Fruit fly (Drosophila melanogaster) whole organism, pupa: Measurements from ENCODE around the gene CG31871.

Experiments used
- CG10348 ChIP-seq: fragments of 200-800 bp; sonication (Bioruptor generic); IDR thresholded peaks from 2 replicates; pipeline ENCODE4 v1.3.6; 2022; ENCODE audit warnings: missing biosample characterization, missing genetic modification characterization
- CG12605 ChIP-seq: fragments of 200-800 bp; sonication (Bioruptor generic); IDR thresholded peaks from 2 replicates; pipeline ENCODE4 v1.3.6; 2022; ENCODE audit warnings: missing biosample characterization, missing genetic modification characterization
- CG13204 ChIP-seq: fragments of 200-800 bp; sonication (Bioruptor generic); optimal IDR thresholded peaks from 2 replicates; lab custom pipeline; 2018; ENCODE audit warnings: missing biosample characterization, mild to moderate bottlenecking, missing genetic modification characterization, moderate library complexity
- CG14655 ChIP-seq: fragments of 200-800 bp; sonication (Bioruptor generic); optimal IDR thresholded peaks from 3 replicates; lab custom pipeline; 2017; ENCODE audit warnings: mild to moderate bottlenecking, missing biosample characterization, missing genetic modification reagents, missing genetic modification characterization
- CG15710 ChIP-seq: fragments of 200-800 bp; sonication (Bioruptor generic); optimal IDR thresholded peaks from 2 replicates; lab custom pipeline; 2018; ENCODE audit warnings: missing biosample characterization, mild to moderate bottlenecking, missing genetic modification characterization, moderate library complexity
- CG17806 ChIP-seq: fragments of 200-800 bp; sonication (Bioruptor generic); optimal IDR thresholded peaks from 2 replicates; lab custom pipeline; 2018; ENCODE audit warnings: missing biosample characterization, mild to moderate bottlenecking, missing genetic modification characterization, moderate library complexity
- CG32121 ChIP-seq: fragments of 200-800 bp; sonication (Bioruptor generic); IDR thresholded peaks from 2 replicates; pipeline ENCODE4 v1.3.6; 2022; ENCODE audit warnings: missing biosample characterization, missing genetic modification characterization
- CG34367 ChIP-seq: fragments of 200-800 bp; sonication (Bioruptor generic); optimal IDR thresholded peaks from 2 replicates; lab custom pipeline; 2018; ENCODE audit warnings: missing biosample characterization, mild to moderate bottlenecking, missing genetic modification characterization
- CG4496 ChIP-seq: fragments of 200-800 bp; sonication (Bioruptor generic); IDR thresholded peaks from 3 replicates; pipeline ENCODE4 v1.3.6; 2022; ENCODE audit warnings: missing biosample characterization, missing genetic modification characterization
- CG8159 ChIP-seq: fragments of 200-800 bp; sonication (Bioruptor generic); optimal IDR thresholded peaks from 3 replicates; lab custom pipeline; 2018; ENCODE audit warnings: missing biosample characterization, mild to moderate bottlenecking, missing genetic modification characterization, moderate library complexity
- CG8301 ChIP-seq: fragments of 200-800 bp; sonication (Bioruptor generic); optimal IDR thresholded peaks from 2 replicates; lab custom pipeline; 2018; ENCODE audit warnings: missing biosample characterization, mild to moderate bottlenecking, missing genetic modification characterization
- CG9948 ChIP-seq: fragments of 200-800 bp; sonication (Bioruptor generic); optimal IDR thresholded peaks from 2 replicates; lab custom pipeline; 2018; ENCODE audit warnings: missing biosample characterization, mild to moderate bottlenecking, missing genetic modification characterization, moderate library complexity
- D1 ChIP-seq: fragments of 200-800 bp; sonication (Bioruptor generic); optimal IDR thresholded peaks from 2 replicates; lab custom pipeline; 2018; ENCODE audit warnings: missing biosample characterization, mild to moderate bottlenecking, missing genetic modification characterization, moderate library complexity
- EcR ChIP-seq: fragments of 200-800 bp; sonication (Bioruptor generic); optimal IDR thresholded peaks from 3 replicates; lab custom pipeline; 2019; ENCODE audit warnings: missing biosample characterization, missing genetic modification characterization, mild to moderate bottlenecking, moderate library complexity, missing genetic modification reagents
- Ets98B ChIP-seq: fragments of 200-800 bp; sonication (Bioruptor generic); IDR thresholded peaks from 2 replicates; pipeline ENCODE4 v1.3.6; 2022; ENCODE audit warnings: missing biosample characterization, missing genetic modification characterization
- Pif1A ChIP-seq: fragments of 200-800 bp; sonication (Bioruptor generic); optimal IDR thresholded peaks from 3 replicates; lab custom pipeline; 2016; ENCODE audit warnings: missing biosample characterization, missing genetic modification characterization
- Pif1B ChIP-seq: fragments of 200-800 bp; sonication (Bioruptor generic); optimal IDR thresholded peaks from 3 replicates; lab custom pipeline; 2016; ENCODE audit warnings: missing biosample characterization, missing genetic modification characterization
- Snoo ChIP-seq: fragments of 200-800 bp; sonication (Bioruptor generic); optimal IDR thresholded peaks from 3 replicates; lab custom pipeline; 2017; ENCODE audit warnings: missing biosample characterization, mild to moderate bottlenecking, missing genetic modification characterization, inconsistent platforms
- fd96Ca ChIP-seq: fragments of 200-800 bp; sonication (Bioruptor generic); IDR thresholded peaks from 3 replicates; pipeline ENCODE4 v1.3.6; 2022; ENCODE audit warnings: missing biosample characterization, missing genetic modification characterization
- gl ChIP-seq: fragments of 200-800 bp; sonication (Bioruptor generic); optimal IDR thresholded peaks from 2 replicates; lab custom pipeline; 2018; ENCODE audit warnings: missing biosample characterization, mild to moderate bottlenecking, missing genetic modification characterization
- rn ChIP-seq: fragments of 200-800 bp; sonication (Bioruptor generic); IDR thresholded peaks from 2 replicates; pipeline ENCODE4 v1.3.6; 2022; ENCODE audit warnings: missing biosample characterization, missing genetic modification characterization

Gene CG31871

dm6 chr2L:10661490-10662240 lies at the start of gene CG31871:
Gene CG31871, plus strand, starts transcription at chr2L:10662081.
- peak; percentile 52; the same call in 1 of the 2 replicates for TF ChIP-seq CG10348 (GFP tag; lab: Robert Waterston, UW)
- peak; percentile 33 for TF ChIP-seq Pif1B (GFP tag; lab: Kevin White, UChicago)
- TF ChIP-seq Pif1A (GFP tag; lab: Kevin White, UChicago) = no peak
- peak; percentile 85 for TF ChIP-seq CG9948
- peak; percentile 65 for TF ChIP-seq CG34367 (tag; lab: Kevin White, UChicago)
- TF ChIP-seq CG8159 = peak; percentile 76
- no peak for TF ChIP-seq gl (tag; lab: Kevin White, UChicago)
- no peak for TF ChIP-seq CG13204 (GFP tag; lab: Kevin White, UChicago)
- TF ChIP-seq EcR = no peak
- TF ChIP-seq Ets98B (GFP tag; lab: Robert Waterston, UW) = peak; percentile 75
- TF ChIP-seq CG4496 (GFP tag; lab: Robert Waterston, UW) = peak; percentile 82
- TF ChIP-seq fd96Ca (GFP tag; lab: Robert Waterston, UW) = no peak
- peak; percentile 83 for TF ChIP-seq CG12605 (GFP tag; lab: Robert Waterston, UW)
- TF ChIP-seq CG15710 (tag; lab: Kevin White, UChicago) = peak; percentile 55
- TF ChIP-seq Snoo = no peak
- TF ChIP-seq D1 (tag; lab: Kevin White, UChicago) = peak; percentile 73
- TF ChIP-seq CG14655 (GFP tag; lab: Kevin White, UChicago) = peak; percentile 90
- peak; percentile 77 for TF ChIP-seq CG17806
- TF ChIP-seq rn = peak; percentile 70
- peak; percentile 89 for TF ChIP-seq CG32121
- TF ChIP-seq CG8301 (tag; lab: Kevin White, UChicago) = peak; percentile 90

dm6 chr2L:10613104-10613503 lies 48.8 kb upstream of the CG31871 start:
- TF ChIP-seq CG13204 (GFP tag; lab: Kevin White, UChicago) = no peak
- peak; percentile 31; the same call in 1 of the 3 replicates for TF ChIP-seq CG4496 (GFP tag; lab: Robert Waterston, UW)
- no peak for TF ChIP-seq CG8301 (tag; lab: Kevin White, UChicago)
- no peak for TF ChIP-seq CG10348 (GFP tag; lab: Robert Waterston, UW)
- no peak for TF ChIP-seq Pif1B (GFP tag; lab: Kevin White, UChicago)
- no peak for TF ChIP-seq CG9948
- TF ChIP-seq CG34367 (tag; lab: Kevin White, UChicago) = no peak
- TF ChIP-seq D1 (tag; lab: Kevin White, UChicago) = no peak

dm6 chr2L:10614660-10615479 lies 47.0 kb upstream of the CG31871 start:
- TF ChIP-seq CG12605 (GFP tag; lab: Robert Waterston, UW) (no peak), CG10348 (GFP tag; lab: Robert Waterston, UW) (no peak), D1 (tag; lab: Kevin White, UChicago) (no peak), gl (tag; lab: Kevin White, UChicago) (no peak), EcR (no peak), CG8159 (peak; percentile 38), rn (no peak), CG4496 (GFP tag; lab: Robert Waterston, UW) (0 out of 3 replicates have a peak, but pooled peaks have one; percentile 34), CG9948 (peak; percentile 45), CG8301 (tag; lab: Kevin White, UChicago) (peak; percentile 53), Snoo (no peak), CG17806 (peak; percentile 39), CG13204 (GFP tag; lab: Kevin White, UChicago) (no peak), Pif1A (GFP tag; lab: Kevin White, UChicago) (no peak), Pif1B (GFP tag; lab: Kevin White, UChicago) (no peak), Ets98B (GFP tag; lab: Robert Waterston, UW) (no peak), CG14655 (GFP tag; lab: Kevin White, UChicago) (peak; percentile 50), CG34367 (tag; lab: Kevin White, UChicago) (no peak), CG32121 (no peak), fd96Ca (GFP tag; lab: Robert Waterston, UW) (no peak), CG15710 (tag; lab: Kevin White, UChicago) (peak; percentile 32)
- TF ChIP-seq, all 21 proteins: peak for 7

- TF ChIP-seq CG4496 (GFP tag; lab: Robert Waterston, UW) (0 out of 3 replicates have a peak, but pooled peaks have one; percentile 13), Snoo (peak; percentile 68), CG14655 (GFP tag; lab: Kevin White, UChicago) (peak; percentile 63), CG9948 (peak; percentile 46), EcR (no peak), CG15710 (tag; lab: Kevin White, UChicago) (peak; percentile 60), CG32121 (no peak), CG17806 (peak; percentile 55), CG12605 (GFP tag; lab: Robert Waterston, UW) (no peak), Pif1A (GFP tag; lab: Kevin White, UChicago) (peak; percentile 68), Pif1B (GFP tag; lab: Kevin White, UChicago) (peak; percentile 39), CG8159 (peak; percentile 70), D1 (tag; lab: Kevin White, UChicago) (no peak), CG8301 (tag; lab: Kevin White, UChicago) (peak; percentile 40), Ets98B (GFP tag; lab: Robert Waterston, UW) (no peak), CG10348 (GFP tag; lab: Robert Waterston, UW) (no peak), CG34367 (tag; lab: Kevin White, UChicago) (peak; percentile 29), fd96Ca (GFP tag; lab: Robert Waterston, UW) (0 out of 3 replicates have a peak, but pooled peaks have one; percentile 14), gl (tag; lab: Kevin White, UChicago) (no peak), rn (no peak), CG13204 (GFP tag; lab: Kevin White, UChicago) (no peak)
Measured at dm6 chr2L:10615889-10616288, 46.0 kb upstream of the CG31871 start.
